Fruit fly (Drosophila melanogaster) whole organism, pupa: Measurements from ENCODE around the gene CG5056.

Source experiments
- CG12605 ChIP-seq: fragments of 200-800 bp; sonication (Bioruptor generic); IDR thresholded peaks from 2 replicates; pipeline ENCODE4 v1.3.6; 2022; ENCODE audit warnings: missing biosample characterization, missing genetic modification characterization
- CG15710 ChIP-seq: fragments of 200-800 bp; sonication (Bioruptor generic); optimal IDR thresholded peaks from 2 replicates; lab custom pipeline; 2018; ENCODE audit warnings: missing biosample characterization, mild to moderate bottlenecking, missing genetic modification characterization, moderate library complexity
- CG34367 ChIP-seq: fragments of 200-800 bp; sonication (Bioruptor generic); optimal IDR thresholded peaks from 2 replicates; lab custom pipeline; 2018; ENCODE audit warnings: missing biosample characterization, mild to moderate bottlenecking, missing genetic modification characterization
- CG8301 ChIP-seq: fragments of 200-800 bp; sonication (Bioruptor generic); optimal IDR thresholded peaks from 2 replicates; lab custom pipeline; 2018; ENCODE audit warnings: missing biosample characterization, mild to moderate bottlenecking, missing genetic modification characterization
- EcR ChIP-seq: fragments of 200-800 bp; sonication (Bioruptor generic); optimal IDR thresholded peaks from 3 replicates; lab custom pipeline; 2019; ENCODE audit warnings: missing biosample characterization, missing genetic modification characterization, mild to moderate bottlenecking, moderate library complexity, missing genetic modification reagents
- Ets98B ChIP-seq: fragments of 200-800 bp; sonication (Bioruptor generic); IDR thresholded peaks from 2 replicates; pipeline ENCODE4 v1.3.6; 2022; ENCODE audit warnings: missing biosample characterization, missing genetic modification characterization
- Pif1B ChIP-seq: fragments of 200-800 bp; sonication (Bioruptor generic); optimal IDR thresholded peaks from 3 replicates; lab custom pipeline; 2016; ENCODE audit warnings: missing biosample characterization, missing genetic modification characterization
- Snoo ChIP-seq: fragments of 200-800 bp; sonication (Bioruptor generic); optimal IDR thresholded peaks from 3 replicates; lab custom pipeline; 2017; ENCODE audit warnings: missing biosample characterization, mild to moderate bottlenecking, missing genetic modification characterization, inconsistent platforms
- fd96Ca ChIP-seq: fragments of 200-800 bp; sonication (Bioruptor generic); IDR thresholded peaks from 3 replicates; pipeline ENCODE4 v1.3.6; 2022; ENCODE audit warnings: missing biosample characterization, missing genetic modification characterization
- gl ChIP-seq: fragments of 200-800 bp; sonication (Bioruptor generic); optimal IDR thresholded peaks from 2 replicates; lab custom pipeline; 2018; ENCODE audit warnings: missing biosample characterization, mild to moderate bottlenecking, missing genetic modification characterization

DNA sequence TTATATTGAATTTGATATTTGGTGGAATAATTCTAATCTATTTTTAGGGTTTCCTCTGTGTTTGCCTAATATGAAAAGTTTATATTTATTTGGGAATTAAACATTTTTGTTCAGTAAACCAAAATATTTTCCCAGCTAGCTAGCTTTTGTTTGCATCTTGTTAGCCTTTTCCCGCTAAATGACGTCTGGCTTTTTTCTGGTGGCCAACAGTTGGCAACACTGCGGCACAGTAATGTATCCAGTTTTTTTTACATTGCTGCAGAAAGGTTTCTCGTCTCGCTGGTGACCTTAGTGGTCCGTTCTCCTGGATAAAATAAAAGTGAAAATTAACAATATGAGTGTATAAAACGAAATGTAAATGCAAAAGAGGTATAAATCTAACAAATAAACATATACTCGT is 2.3 kb upstream of the CG5056 start, which contains the start of gene lft:
- TF ChIP-seq EcR (GFP tag; lab: Kevin White, UChicago) (no peak), CG15710 (tag; lab: Kevin White, UChicago) (no peak), Pif1B (GFP tag; lab: Kevin White, UChicago) (no peak), Snoo (no peak), CG12605 (no peak), Ets98B (GFP tag; lab: Robert Waterston, UW) (no peak), fd96Ca (no peak), gl (tag; lab: Kevin White, UChicago) (no peak), CG34367 (tag; lab: Kevin White, UChicago) (no peak), CG8301 (tag; lab: Kevin White, UChicago) (no peak)
